Worm (Caenorhabditis elegans) whole organism, late embryonic: ENCODE data around the gene F56D2.8.

Source experiments
- K02D7.2 ChIP-seq: sonication (generic microtip); optimal IDR thresholded peaks from 2 replicates; lab custom pipeline; 2017; ENCODE audit warnings: mild to moderate bottlenecking, missing genetic modification characterization, missing compliant biosample characterization
- ceh-19 ChIP-seq: fragments of 200-800 bp; sonication (Bioruptor generic); optimal IDR thresholded peaks from 2 replicates; lab custom pipeline; 2018; ENCODE audit warnings: mild to moderate bottlenecking, missing genetic modification characterization, missing compliant biosample characterization
- ceh-2 ChIP-seq: sonication (generic microtip); optimal IDR thresholded peaks from 2 replicates; lab custom pipeline; 2016; ENCODE audit warnings: missing genotype, missing genetic modification characterization, missing compliant biosample characterization
- fax-1 ChIP-seq: sonication (generic microtip); optimal IDR thresholded peaks from 2 replicates; lab custom pipeline; 2016; ENCODE audit warnings: missing genotype, missing genetic modification characterization, missing compliant biosample characterization
- hlh-13 ChIP-seq: fragments of 200-800 bp; sonication (Bioruptor generic); optimal IDR thresholded peaks from 2 replicates; lab custom pipeline; 2018; ENCODE audit warnings: mild to moderate bottlenecking, missing genetic modification characterization, missing compliant biosample characterization
- lim-6 ChIP-seq: sonication (generic microtip); optimal IDR thresholded peaks from 2 replicates; lab custom pipeline; 2016; ENCODE audit warnings: missing genetic modification characterization, missing compliant biosample characterization
- sox-2 ChIP-seq: fragments of 200-800 bp; sonication (Bioruptor generic); IDR thresholded peaks from 2 replicates; pipeline ENCODE4 v1.3.6; 2022; ENCODE audit warnings: missing genetic modification reagents, missing genetic modification characterization, missing compliant biosample characterization
- tbx-2 ChIP-seq: sonication (generic microtip); optimal IDR thresholded peaks from 2 replicates; lab custom pipeline; 2016; ENCODE audit warnings: missing genetic modification characterization, missing compliant biosample characterization

DNA sequence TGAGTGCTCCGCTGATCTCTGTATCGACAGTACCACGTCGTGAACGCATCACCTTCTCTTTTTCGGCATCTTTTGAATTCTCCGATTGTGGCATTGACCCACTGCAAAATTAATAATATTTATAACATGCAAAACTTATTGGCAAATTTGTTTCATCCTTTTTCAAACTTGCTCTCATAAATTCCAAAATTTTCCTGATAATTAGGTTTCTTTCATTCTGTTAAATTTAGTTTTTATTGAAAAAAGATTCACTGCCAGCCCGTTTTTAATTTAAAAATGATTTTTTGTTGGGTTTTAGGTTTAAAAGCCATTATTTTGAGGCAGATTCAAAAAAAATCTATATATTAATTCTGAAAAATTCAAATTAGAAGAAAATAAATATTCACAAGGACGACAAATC is 17.3 kb upstream of the F56D2.8 start, which contains the start of gene wdr-37:
- no peak for TF ChIP-seq ceh-19 (GFP tag; lab: Kevin White, UChicago)
- TF ChIP-seq hlh-13 (GFP tag; lab: Kevin White, UChicago) = no peak
- TF ChIP-seq lim-6 = no peak
- TF ChIP-seq K02D7.2 (tag; lab: Kevin White, UChicago) = no peak
- no peak for TF ChIP-seq tbx-2
- no peak for TF ChIP-seq fax-1 (tag; lab: Kevin White, UChicago)
- no peak for TF ChIP-seq ceh-2 (tag; lab: Kevin White, UChicago)
- TF ChIP-seq sox-2 (GFP tag; lab: Robert Waterston, UW) = no peak
